1 fruit fly cellular context compared by ENCODE assay signal in the genomic region with DNA sequence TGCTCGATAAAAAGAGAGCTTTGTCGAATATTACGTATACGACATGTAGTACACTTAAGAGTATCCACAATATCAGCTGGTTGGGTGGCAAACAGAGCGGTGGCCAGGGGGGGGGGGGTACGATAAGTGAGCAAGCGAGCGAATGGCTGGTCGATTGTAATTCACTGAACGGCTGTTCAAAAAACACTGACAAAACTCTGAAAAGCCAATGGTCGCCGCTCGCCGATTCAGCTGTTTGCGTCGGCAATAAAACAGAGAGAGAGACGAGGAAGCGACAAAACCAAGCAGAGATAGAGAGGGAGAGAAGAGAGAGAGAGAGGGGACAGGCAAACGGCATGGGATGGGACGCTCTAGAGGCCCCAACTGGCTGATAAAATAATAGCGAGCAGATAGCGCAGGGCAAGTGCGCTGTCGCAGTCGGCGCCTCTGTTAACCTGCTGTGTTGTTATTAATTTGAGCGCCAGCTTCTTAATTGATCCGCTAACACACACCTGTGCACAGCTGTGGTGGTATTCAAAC.
A peak's percentile ranks its signal among the peaks of the same experiment; 100 is the strongest.
TF ChIP-seq lines count a peak whose summit lies in the region.

TSS of gene cnc (minus strand) at position 191 of the 519 bp plus-strand sequence.

TF ChIP-seq in whole organism, embryonic, 481 proteins besides CTCF, POLR2A, EP300 and RAD21 (continued from another document):
- TF ChIP-seq fd64A (GFP tag; optimal IDR thresholded peaks at IDR 0.05; lab: Kevin White, UChicago) (peak; percentile 36), CG13123 (GFP tag; optimal IDR thresholded peaks at IDR 0.05; lab: Kevin White, UChicago) (no peak), CG12299 (tag; optimal IDR thresholded peaks at IDR 0.05; lab: Kevin White, UChicago) (no peak), phol (tag; optimal IDR thresholded peaks at IDR 0.05; lab: Kevin White, UChicago) (no peak), CG1529 (GFP tag; optimal IDR thresholded peaks at IDR 0.05; lab: Kevin White, UChicago) (no peak), CG1233 (GFP tag; optimal IDR thresholded peaks at IDR 0.05; lab: Kevin White, UChicago) (peak; percentile 20), tll (GFP tag; optimal IDR thresholded peaks at IDR 0.05; lab: Kevin White, UChicago) (no peak), Ravus (GFP tag; IDR thresholded peaks at IDR 0.05; lab: Robert Waterston, UW) (no peak), jigr1 (GFP tag; IDR thresholded peaks at IDR 0.05; lab: Robert Waterston, UW) (no peak), nerfin-2 (GFP tag; IDR thresholded peaks at IDR 0.05; lab: Robert Waterston, UW; ENCODE audit: partially characterized antibody) (peak; percentile 12; the same call in 1 of the 2 replicates), Nf-YB (GFP tag; optimal IDR thresholded peaks at IDR 0.05; lab: Kevin White, UChicago) (peak; percentile 65), ara (GFP tag; IDR thresholded peaks at IDR 0.05; lab: Robert Waterston, UW) (0 out of 2 replicates have a peak, but pooled peaks have one; percentile 25), NC2β (GFP tag; optimal IDR thresholded peaks at IDR 0.05; lab: Kevin White, UChicago) (no peak), NC2α (GFP tag; optimal IDR thresholded peaks at IDR 0.05; lab: Kevin White, UChicago) (no peak), CG11696 (GFP tag; IDR thresholded peaks at IDR 0.05; lab: Robert Waterston, UW) (0 out of 2 replicates have a peak, but pooled peaks have one; percentile 29), C15 (GFP tag; IDR thresholded peaks at IDR 0.05; lab: Robert Waterston, UW) (no peak), Deaf1 (tag; optimal IDR thresholded peaks at IDR 0.05; lab: Kevin White, UChicago) (peak; percentile 76), ERR (GFP tag; optimal IDR thresholded peaks at IDR 0.05; lab: Kevin White, UChicago) (peak; percentile 55), CG10366 (GFP tag; IDR thresholded peaks at IDR 0.05; lab: Robert Waterston, UW) (no peak), bab2 (GFP tag; optimal IDR thresholded peaks at IDR 0.05; lab: Kevin White, UChicago) (no peak), ken (GFP tag; IDR thresholded peaks at IDR 0.05; lab: Robert Waterston, UW) (no peak), BtbVII (GFP tag; optimal IDR thresholded peaks at IDR 0.05; lab: Kevin White, UChicago) (peak; percentile 18), cato (GFP tag; optimal IDR thresholded peaks at IDR 0.05; lab: Kevin White, UChicago; ENCODE audit: borderline replicate concordance) (no peak), wek (GFP tag; optimal IDR thresholded peaks at IDR 0.05; lab: Kevin White, UChicago) (no peak), Max (GFP tag; optimal IDR thresholded peaks at IDR 0.05; lab: Kevin White, UChicago) (no peak), nom (GFP tag; optimal IDR thresholded peaks at IDR 0.05; lab: Kevin White, UChicago) (no peak), Hmx (GFP tag; optimal IDR thresholded peaks at IDR 0.05; lab: Kevin White, UChicago) (no peak), CG4360 (GFP tag; IDR thresholded peaks at IDR 0.05; lab: Robert Waterston, UW) (no peak), ind (GFP tag; optimal IDR thresholded peaks at IDR 0.05; lab: Kevin White, UChicago) (no peak), dm (GFP tag; optimal IDR thresholded peaks at IDR 0.05; lab: Kevin White, UChicago) (no peak), ftz-f1 (GFP tag; optimal IDR thresholded peaks at IDR 0.05; lab: Kevin White, UChicago) (peak; percentile 40), CG15269 (tag; optimal IDR thresholded peaks at IDR 0.05; lab: Kevin White, UChicago) (no peak), CG15601 (tag; optimal IDR thresholded peaks at IDR 0.05; lab: Kevin White, UChicago) (peak; percentile 0), CG3407 (GFP tag; optimal IDR thresholded peaks at IDR 0.05; lab: Kevin White, UChicago) (no peak), bcd (GFP tag; optimal IDR thresholded peaks at IDR 0.05; lab: Kevin White, UChicago) (no peak), zen2 (GFP tag; IDR thresholded peaks at IDR 0.05; lab: Robert Waterston, UW; ENCODE audit: partially characterized antibody) (peak; percentile 80), amos (GFP tag; IDR thresholded peaks at IDR 0.05; lab: Robert Waterston, UW; ENCODE audit: partially characterized antibody) (peak; percentile 18; the same call in 1 of the 2 replicates), Rx (GFP tag; IDR thresholded peaks at IDR 0.05; lab: Robert Waterston, UW) (no peak), onecut (GFP tag; IDR thresholded peaks at IDR 0.05; lab: Robert Waterston, UW) (0 out of 2 replicates have a peak, but pooled peaks have one; percentile 10), abd-A (tag; optimal IDR thresholded peaks at IDR 0.05; lab: Kevin White, UChicago) (peak; percentile 93), twi (tag; optimal IDR thresholded peaks at IDR 0.05; lab: Kevin White, UChicago) (no peak), disco-r (GFP tag; optimal IDR thresholded peaks at IDR 0.05; lab: Kevin White, UChicago) (peak; percentile 1), vvl (GFP tag; IDR thresholded peaks at IDR 0.05; lab: Robert Waterston, UW) (peak; percentile 70; the same call in 1 of the 2 replicates), repo (GFP tag; optimal IDR thresholded peaks at IDR 0.05; lab: Kevin White, UChicago) (peak; percentile 41), zf30C (GFP tag; optimal IDR thresholded peaks at IDR 0.05; lab: Kevin White, UChicago) (no peak), CG30431 (GFP tag; optimal IDR thresholded peaks at IDR 0.05; lab: Kevin White, UChicago) (no peak)
